Worm (Caenorhabditis elegans): ENCODE results near the gene Y111B2A.2.

Gene Y111B2A.2

ce11 chrIII:12537239-12537845 is 41.5 kb downstream of the Y111B2A.2 start:
- TF ChIP-seq repo-1 (tag; optimal IDR thresholded peaks at IDR 0.05) (no peak), him-1 (tag; optimal IDR thresholded peaks at IDR 0.05) (peak; percentile 100), hmg-20 (GFP tag; IDR thresholded peaks at IDR 0.05) (no peak)

- TF ChIP-seq ceh-91 (GFP tag; IDR thresholded peaks at IDR 0.05) = no peak
- TF ChIP-seq nfyb-1 (GFP tag; IDR thresholded peaks at IDR 0.05) = peak; percentile 87
Observed at ce11 chrIII:12540411-12540810, 44.5 kb downstream of the Y111B2A.2 start.

ce11 chrIII:12541519-12541918 is 45.6 kb downstream of the Y111B2A.2 start:
- TF ChIP-seq K11D2.4 (GFP tag; IDR thresholded peaks at IDR 0.05) = 0 out of 2 replicates have a peak, but pooled peaks have one; percentile 22
- peak; percentile 80; the same call in 1 of the 2 replicates for TF ChIP-seq F37B4.10 (GFP tag; IDR thresholded peaks at IDR 0.05)
- TF ChIP-seq dox-1 (GFP tag; IDR thresholded peaks at IDR 0.05) = peak; percentile 54

- TF ChIP-seq B0019.2 (GFP tag; conservative IDR thresholded peaks at IDR 0.05) (no peak), attf-3 (GFP tag; conservative IDR thresholded peaks at IDR 0.05) (no peak), efl-1 (GFP tag; optimal IDR thresholded peaks at IDR 0.05) (no peak), mel-28 (tag; optimal IDR thresholded peaks at IDR 0.05; ENCODE audit: borderline replicate concordance) (no peak), ztf-18 (tag; optimal IDR thresholded peaks at IDR 0.05) (no peak), egrh-3 (GFP tag; IDR thresholded peaks at IDR 0.05) (no peak), cebp-2 (GFP tag; IDR thresholded peaks at IDR 0.05) (no peak), snpc-1.1 (tag; optimal IDR thresholded peaks at IDR 0.05; ENCODE audit: insufficient read depth) (no peak), hmg-1.2 (GFP tag; IDR thresholded peaks at IDR 0.05) (no peak), hrde-1 (tag; optimal IDR thresholded peaks at IDR 0.05; ENCODE audit: borderline replicate concordance) (no peak), let-607 (tag; optimal IDR thresholded peaks at IDR 0.05) (no peak), unc-62 (GFP tag; optimal IDR thresholded peaks at IDR 0.05) (no peak), F49E8.2 (tag; optimal IDR thresholded peaks at IDR 0.05; ENCODE audit: insufficient read depth) (no peak), mcd-1 (GFP tag; IDR thresholded peaks at IDR 0.05) (no peak)
Observed at ce11 chrIII:12542656-12543055, 46.8 kb downstream of the Y111B2A.2 start.
